Worm (Caenorhabditis elegans) whole organism, young adult: ENCODE measurements around the gene H04M03.11.

ENCODE experiments used
- ceh-40 ChIP-seq: fragments of 200-800 bp; sonication (Bioruptor generic); IDR thresholded peaks from 2 replicates; pipeline ENCODE4 v1.3.6; 2022; ENCODE audit warnings: missing genetic modification characterization, missing compliant biosample characterization
- mcd-1 ChIP-seq: fragments of 200-800 bp; sonication (Bioruptor generic); IDR thresholded peaks from 2 replicates; pipeline ENCODE4 v1.3.6; 2022; ENCODE audit warnings: missing genetic modification reagents, missing genetic modification characterization, missing compliant biosample characterization
- unc-130 ChIP-seq: sonication (generic microtip); optimal IDR thresholded peaks from 2 replicates; lab custom pipeline; 2016; ENCODE audit warnings: missing genetic modification reagents, missing genetic modification characterization, missing compliant biosample characterization

- TF ChIP-seq ceh-40 (GFP tag; lab: Robert Waterston, UW): no peak
- TF ChIP-seq unc-130 (GFP tag; lab: Kevin White, UChicago): no peak
- no peak for TF ChIP-seq mcd-1 (GFP tag; lab: Robert Waterston, UW)
These were observed 23.6 kb downstream of the H04M03.11 start for ce11 chrIV:5860762-5861161.
